Worm (Caenorhabditis elegans) whole organism, late embryonic: Measurements from ENCODE around the gene asp-4.

Source experiments
- C08G9.2 ChIP-seq: sonication (generic microtip); optimal IDR thresholded peaks from 2 replicates; lab custom pipeline; 2016; ENCODE audit warnings: mild to moderate bottlenecking, missing genetic modification characterization, moderate library complexity, missing compliant biosample characterization
- F13H6.1 ChIP-seq: sonication (generic microtip); optimal IDR thresholded peaks from 2 replicates; lab custom pipeline; 2016; ENCODE audit warnings: missing genetic modification characterization, missing compliant biosample characterization
- K02D7.2 ChIP-seq: sonication (generic microtip); optimal IDR thresholded peaks from 2 replicates; lab custom pipeline; 2017; ENCODE audit warnings: mild to moderate bottlenecking, missing genetic modification characterization, missing compliant biosample characterization
- K09A11.1 ChIP-seq: sonication (generic microtip); optimal IDR thresholded peaks from 2 replicates; lab custom pipeline; 2017; ENCODE audit warnings: antibody characterized with exemption, mild to moderate bottlenecking, missing genetic modification characterization, missing compliant biosample characterization; ENCODE audit not compliant: insufficient read depth
- T23F11.4 ChIP-seq: fragments of 200-800 bp; sonication (Bioruptor generic); optimal IDR thresholded peaks from 2 replicates; lab custom pipeline; 2018; ENCODE audit warnings: mild to moderate bottlenecking, missing genetic modification characterization, missing compliant biosample characterization
- ahr-1 ChIP-seq: sonication (generic microtip); optimal IDR thresholded peaks from 2 replicates; lab custom pipeline; 2016; ENCODE audit warnings: missing genetic modification characterization, missing compliant biosample characterization
- ceh-18 ChIP-seq: sonication (generic microtip); optimal IDR thresholded peaks from 2 replicates; lab custom pipeline; 2016; ENCODE audit warnings: missing genetic modification characterization, missing compliant biosample characterization
- ceh-19 ChIP-seq: fragments of 200-800 bp; sonication (Bioruptor generic); optimal IDR thresholded peaks from 2 replicates; lab custom pipeline; 2018; ENCODE audit warnings: mild to moderate bottlenecking, missing genetic modification characterization, missing compliant biosample characterization
- ceh-2 ChIP-seq: sonication (generic microtip); optimal IDR thresholded peaks from 2 replicates; lab custom pipeline; 2016; ENCODE audit warnings: missing genotype, missing genetic modification characterization, missing compliant biosample characterization
- ceh-22 ChIP-seq: sonication (generic microtip); optimal IDR thresholded peaks from 2 replicates; lab custom pipeline; 2017; ENCODE audit warnings: missing biosample characterization, missing genetic modification characterization
- ceh-24 ChIP-seq: sonication (generic microtip); optimal IDR thresholded peaks from 2 replicates; lab custom pipeline; 2016; ENCODE audit warnings: mild to moderate bottlenecking, missing genetic modification characterization, missing compliant biosample characterization
- ceh-30 ChIP-seq: fragments of 150-350 bp; optimal IDR thresholded peaks from 2 replicates; lab custom pipeline; 2014; ENCODE audit warnings: missing biosample characterization, missing genetic modification characterization
- ceh-31 ChIP-seq: sonication (generic microtip); optimal IDR thresholded peaks from 2 replicates; lab custom pipeline; 2016; ENCODE audit warnings: missing genetic modification characterization, missing compliant biosample characterization
- ceh-34 ChIP-seq: sonication (generic microtip); optimal IDR thresholded peaks from 2 replicates; lab custom pipeline; 2016; ENCODE audit warnings: mild to moderate bottlenecking, missing genetic modification characterization, missing compliant biosample characterization
- ceh-45 ChIP-seq: fragments of 200-800 bp; sonication (Bioruptor generic); IDR thresholded peaks from 2 replicates; pipeline ENCODE4 v1.3.6; 2022; ENCODE audit warnings: missing genetic modification reagents, missing genetic modification characterization, missing compliant biosample characterization
- ceh-48 ChIP-seq: sonication (generic microtip); optimal IDR thresholded peaks from 2 replicates; lab custom pipeline; 2016; ENCODE audit warnings: missing genetic modification characterization, inconsistent platforms, missing compliant biosample characterization
- ceh-6 ChIP-seq: fragments of 200-800 bp; sonication (Bioruptor generic); optimal IDR thresholded peaks from 2 replicates; lab custom pipeline; 2018; ENCODE audit warnings: mild to moderate bottlenecking, missing genetic modification characterization, missing compliant biosample characterization
- che-1 ChIP-seq: sonication (generic microtip); optimal IDR thresholded peaks from 2 replicates; lab custom pipeline; 2016; ENCODE audit warnings: mild to moderate bottlenecking, missing genetic modification characterization, missing compliant biosample characterization
- dve-1 ChIP-seq: sonication (generic microtip); optimal IDR thresholded peaks from 2 replicates; lab custom pipeline; 2017; ENCODE audit warnings: antibody characterized with exemption, mild to moderate bottlenecking, missing genetic modification characterization, missing compliant biosample characterization
- ets-4 ChIP-seq: sonication (generic microtip); optimal IDR thresholded peaks from 2 replicates; lab custom pipeline; 2016; ENCODE audit warnings: missing genetic modification characterization, missing compliant biosample characterization
- fkh-10 ChIP-seq: fragments of 150-350 bp; optimal IDR thresholded peaks from 2 replicates; lab custom pipeline; 2014; ENCODE audit warnings: missing biosample characterization, missing genetic modification reagents, missing genetic modification characterization
- fkh-6 ChIP-seq: sonication (generic microtip); optimal IDR thresholded peaks from 2 replicates; lab custom pipeline; 2016; ENCODE audit warnings: missing genetic modification characterization, missing compliant biosample characterization
- gmeb-2 ChIP-seq: sonication (generic microtip); optimal IDR thresholded peaks from 2 replicates; lab custom pipeline; 2016; ENCODE audit warnings: missing genetic modification characterization, inconsistent platforms, missing compliant biosample characterization
- hlh-15 ChIP-seq: sonication (generic microtip); optimal IDR thresholded peaks from 2 replicates; lab custom pipeline; 2016; ENCODE audit warnings: missing genetic modification characterization, missing compliant biosample characterization
- hlh-6 ChIP-seq: sonication (generic microtip); optimal IDR thresholded peaks from 2 replicates; lab custom pipeline; 2016; ENCODE audit warnings: missing genotype, missing genetic modification characterization, missing compliant biosample characterization
- hlh-8 ChIP-seq: sonication (generic microtip); optimal IDR thresholded peaks from 2 replicates; lab custom pipeline; 2016; ENCODE audit warnings: missing genotype, missing genetic modification characterization, missing compliant biosample characterization
- lim-6 ChIP-seq: sonication (generic microtip); optimal IDR thresholded peaks from 2 replicates; lab custom pipeline; 2016; ENCODE audit warnings: missing genetic modification characterization, missing compliant biosample characterization
- lin-11 ChIP-seq: fragments of 200-800 bp; sonication (Bioruptor generic); optimal IDR thresholded peaks from 2 replicates; lab custom pipeline; 2018; ENCODE audit warnings: mild to moderate bottlenecking, missing genetic modification characterization, missing compliant biosample characterization
- madf-2 ChIP-seq: sonication (generic microtip); optimal IDR thresholded peaks from 2 replicates; lab custom pipeline; 2017; ENCODE audit warnings: missing genetic modification characterization, missing compliant biosample characterization
- nfya-1 ChIP-seq: sonication (generic microtip); optimal IDR thresholded peaks from 2 replicates; lab custom pipeline; 2017; ENCODE audit warnings: missing genetic modification characterization, mild to moderate bottlenecking, missing compliant biosample characterization, antibody characterized with exemption, moderate library complexity
- nhr-11 ChIP-seq: fragments of 150-350 bp; optimal IDR thresholded peaks from 2 replicates; lab custom pipeline; 2014; ENCODE audit warnings: missing biosample characterization, missing genetic modification characterization
- npax-4 ChIP-seq: sonication (generic microtip); optimal IDR thresholded peaks from 2 replicates; lab custom pipeline; 2016; ENCODE audit warnings: missing genetic modification characterization, missing compliant biosample characterization
- odd-2 ChIP-seq: sonication (generic microtip); optimal IDR thresholded peaks from 2 replicates; lab custom pipeline; 2017; ENCODE audit warnings: antibody characterized with exemption, mild to moderate bottlenecking, missing genetic modification characterization, missing compliant biosample characterization
- pag-3 ChIP-seq: sonication (generic microtip); optimal IDR thresholded peaks from 2 replicates; lab custom pipeline; 2016; ENCODE audit warnings: missing compliant biosample characterization, missing genetic modification characterization, borderline replicate concordance
- pax-1 ChIP-seq: fragments of 150-350 bp; optimal IDR thresholded peaks from 2 replicates; lab custom pipeline; 2014; ENCODE audit warnings: missing biosample characterization, missing genetic modification characterization
- pha-4 ChIP-seq: fragments of 150-350 bp; optimal IDR thresholded peaks from 2 replicates; lab custom pipeline; 2018; ENCODE audit warnings: missing biosample characterization, missing genetic modification reagents, missing genetic modification characterization
- pqm-1 ChIP-seq: sonication (generic microtip); optimal IDR thresholded peaks from 2 replicates; lab custom pipeline; 2016; ENCODE audit warnings: missing genetic modification characterization, missing compliant biosample characterization
- pros-1 ChIP-seq: fragments of 150-350 bp; optimal IDR thresholded peaks from 2 replicates; lab custom pipeline; 2014; ENCODE audit warnings: missing biosample characterization, missing genetic modification reagents, missing genetic modification characterization
- ref-2 ChIP-seq: sonication (generic microtip); optimal IDR thresholded peaks from 2 replicates; lab custom pipeline; 2016; ENCODE audit warnings: missing genetic modification characterization, missing compliant biosample characterization
- rnt-1 ChIP-seq: sonication (generic microtip); optimal IDR thresholded peaks from 2 replicates; lab custom pipeline; 2016; ENCODE audit warnings: missing genetic modification characterization, missing compliant biosample characterization
- sdc-2 ChIP-seq: sonication (generic microtip); optimal IDR thresholded peaks from 2 replicates; lab custom pipeline; 2016; ENCODE audit warnings: missing genotype, missing genetic modification characterization, missing compliant biosample characterization
- sox-4 ChIP-seq: sonication (generic microtip); optimal IDR thresholded peaks from 2 replicates; lab custom pipeline; 2017; ENCODE audit warnings: mild to moderate bottlenecking, missing genetic modification characterization, inconsistent platforms, missing compliant biosample characterization
- tbx-2 ChIP-seq: sonication (generic microtip); optimal IDR thresholded peaks from 2 replicates; lab custom pipeline; 2016; ENCODE audit warnings: missing genetic modification characterization, missing compliant biosample characterization
- tbx-7 ChIP-seq: sonication (generic microtip); optimal IDR thresholded peaks from 2 replicates; lab custom pipeline; 2016; ENCODE audit warnings: missing genotype, missing genetic modification characterization, missing compliant biosample characterization
- ttx-3 ChIP-seq: sonication (generic microtip); optimal IDR thresholded peaks from 2 replicates; lab custom pipeline; 2016; ENCODE audit warnings: missing genetic modification reagents, missing genetic modification characterization, missing compliant biosample characterization
- unc-3 ChIP-seq, 2 experiments: fragments of 200-800 bp in 1 of 2; sonication (Bioruptor generic) in 1 of 2; sonication (generic microtip) in 1 of 2; conservative IDR thresholded peaks in 1 of 2; optimal IDR thresholded peaks in 1 of 2; 2 replicates each; pipeline versions ENCODE4 v1.3.6 to Lab custom; 2016 to 2022; ENCODE audit warnings: missing compliant biosample characterization in 2 of 2, missing genetic modification characterization in 2 of 2, missing genetic modification reagents in 1 of 2
- unc-42 ChIP-seq: sonication (generic microtip); optimal IDR thresholded peaks from 2 replicates; lab custom pipeline; 2016; ENCODE audit warnings: missing genotype, missing genetic modification characterization, missing compliant biosample characterization
- unc-55 ChIP-seq: sonication (generic microtip); optimal IDR thresholded peaks from 2 replicates; lab custom pipeline; 2017; ENCODE audit warnings: missing biosample characterization, missing genetic modification reagents, missing genetic modification characterization
- unc-86 ChIP-seq: sonication (generic microtip); optimal IDR thresholded peaks from 2 replicates; lab custom pipeline; 2016; ENCODE audit warnings: missing genetic modification characterization, missing compliant biosample characterization

The asp-4 gene

DNA sequence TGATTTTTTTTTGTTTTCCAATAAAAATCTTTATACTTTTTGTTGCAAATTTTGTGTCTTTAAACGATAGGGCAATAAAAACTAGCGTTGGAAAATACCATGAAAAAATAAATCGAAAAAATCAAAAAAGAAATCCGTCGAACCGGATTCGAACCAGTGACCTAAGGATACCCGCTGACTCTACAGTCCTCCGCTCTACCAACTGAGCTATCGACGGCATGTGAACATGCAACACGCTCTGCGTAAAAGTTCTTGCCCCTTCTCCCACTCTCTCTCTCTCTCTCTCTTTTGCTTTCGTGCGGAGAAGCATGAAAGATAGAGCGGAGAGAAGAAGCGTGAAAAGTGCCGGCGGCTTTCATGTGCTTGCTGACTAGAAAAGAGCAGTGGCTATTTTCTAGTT is 43.3 kb upstream of the asp-4 start (continued):
- TF ChIP-seq ceh-34 (tag; lab: Kevin White, UChicago) (peak; percentile 48), unc-42 (tag; lab: Kevin White, UChicago) (no peak), nhr-11 (tag; lab: Kevin White, UChicago) (no peak), pax-1 (no peak), K02D7.2 (tag; lab: Kevin White, UChicago) (peak; percentile 64), che-1 (tag; lab: Kevin White, UChicago) (peak; percentile 74), ahr-1 (tag; lab: Kevin White, UChicago) (peak; percentile 31), fkh-10 (GFP tag; lab: Kevin White, UChicago) (no peak), ceh-22 (tag; lab: Kevin White, UChicago) (no peak), nfya-1 (tag; lab: Kevin White, UChicago) (peak; percentile 44), hlh-15 (tag; lab: Kevin White, UChicago) (peak; percentile 80), fkh-6 (peak; percentile 64), lim-6 (tag; lab: Kevin White, UChicago) (no peak), dve-1 (tag; lab: Kevin White, UChicago) (peak; percentile 60), ceh-18 (tag; lab: Kevin White, UChicago) (peak; percentile 53), ceh-31 (tag; lab: Kevin White, UChicago) (peak; percentile 65), ceh-30 (tag; lab: Kevin White, UChicago) (no peak), hlh-8 (tag; lab: Kevin White, UChicago) (peak; percentile 43), npax-4 (tag; lab: Kevin White, UChicago) (peak; percentile 52), ets-4 (peak; percentile 56), ceh-2 (tag; lab: Kevin White, UChicago) (peak; percentile 58), ref-2 (peak; percentile 80), pqm-1 (peak; percentile 47), unc-3 (GFP tag; conservative IDR thresholded peaks at IDR 0.05; lab: Robert Waterston, UW) (peak; percentile 87), unc-3 (tag; optimal IDR thresholded peaks at IDR 0.05; lab: Kevin White, UChicago) (peak; percentile 67), pha-4 (tag; lab: Kevin White, UChicago) (no peak), ttx-3 (peak; percentile 73), ceh-48 (tag; lab: Kevin White, UChicago) (peak; percentile 57), ceh-24 (tag; lab: Kevin White, UChicago) (peak; percentile 60), pag-3 (tag; lab: Kevin White, UChicago) (no peak), rnt-1 (peak; percentile 10), hlh-6 (peak; percentile 83), madf-2 (tag; lab: Kevin White, UChicago) (peak; percentile 70), F13H6.1 (tag; lab: Kevin White, UChicago) (peak; percentile 69), ceh-45 (GFP tag; lab: Robert Waterston, UW) (peak; percentile 76), unc-55 (GFP tag; lab: Kevin White, UChicago) (no peak), ceh-19 (GFP tag; lab: Kevin White, UChicago) (peak; percentile 86), K09A11.1 (tag; lab: Kevin White, UChicago) (no peak), gmeb-2 (peak; percentile 81), pros-1 (tag; lab: Kevin White, UChicago) (no peak), T23F11.4 (GFP tag; lab: Kevin White, UChicago) (peak; percentile 62), tbx-7 (tag; lab: Kevin White, UChicago) (peak; percentile 10), odd-2 (tag; lab: Kevin White, UChicago) (no peak), C08G9.2 (tag; lab: Kevin White, UChicago) (peak; percentile 72), unc-86 (tag; lab: Kevin White, UChicago) (peak; percentile 78), sox-4 (tag; lab: Kevin White, UChicago) (peak; percentile 81), lin-11 (tag; lab: Kevin White, UChicago) (peak; percentile 62), ceh-6 (GFP tag; lab: Kevin White, UChicago) (peak; percentile 63), tbx-2 (tag; lab: Kevin White, UChicago) (peak; percentile 41), sdc-2 (tag; lab: Kevin White, UChicago) (peak; percentile 81)
